Fruit fly (Drosophila melanogaster): ENCODE measurements around the gene CG8086.

CG8086 gene

DNA sequence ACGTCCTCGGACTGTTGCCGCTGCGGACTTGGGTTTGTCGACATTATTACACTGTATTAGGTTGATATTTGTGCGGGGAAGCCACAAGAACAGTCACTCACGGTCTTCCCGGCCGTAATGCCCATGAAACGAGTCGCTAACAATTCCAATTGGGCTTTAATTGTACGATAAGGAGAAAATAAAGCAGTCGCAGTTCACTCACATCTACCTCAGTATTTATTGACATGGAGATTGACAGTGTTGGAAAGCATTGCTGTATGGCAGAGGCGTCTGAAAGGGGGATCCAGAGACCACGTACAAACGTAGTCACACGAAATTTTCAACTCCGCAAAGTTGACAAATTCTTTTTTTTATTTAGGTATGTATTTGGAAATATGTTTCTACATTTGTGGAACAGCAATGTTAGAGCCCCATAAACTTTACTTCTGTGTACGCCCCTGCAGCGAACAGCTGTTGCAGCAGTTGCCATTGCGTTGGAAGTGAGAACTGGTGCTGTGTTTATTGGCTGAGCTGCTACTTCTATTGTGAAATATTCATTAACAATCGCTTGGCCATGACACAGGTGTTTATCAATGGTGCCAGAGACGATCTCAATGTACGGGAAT lies 44.5 kb downstream of the CG8086 start, which contains the start of the genes CG8372 and CG8360 (continued):
- TF ChIP-seq Mes4 (GFP tag; optimal IDR thresholded peaks at IDR 0.05) (peak; percentile 98), Bteb2 (GFP tag; optimal IDR thresholded peaks at IDR 0.05) (peak; percentile 99), Xbp1 (GFP tag; optimal IDR thresholded peaks at IDR 0.05) (peak; percentile 100), Gsc (GFP tag; IDR thresholded peaks at IDR 0.05) (peak; percentile 97), CG32772 (GFP tag; IDR thresholded peaks at IDR 0.05) (peak; percentile 99), dmrt99B (tag; optimal IDR thresholded peaks at IDR 0.05) (peak; percentile 98), sqz (GFP tag; optimal IDR thresholded peaks at IDR 0.05) (peak; percentile 96), mam (GFP tag; optimal IDR thresholded peaks at IDR 0.05) (peak; percentile 99), HLHmδ (GFP tag; optimal IDR thresholded peaks at IDR 0.05) (no peak), slbo (GFP tag; IDR thresholded peaks at IDR 0.05) (peak; percentile 99), HmgZ (tag; optimal IDR thresholded peaks at IDR 0.05) (peak; percentile 99), ftz-f1 (GFP tag; optimal IDR thresholded peaks at IDR 0.05) (peak; percentile 82), D19B (GFP tag; optimal IDR thresholded peaks at IDR 0.05) (peak; percentile 95), Atf6 (GFP tag; IDR thresholded peaks at IDR 0.05) (peak; percentile 99), CG1529 (GFP tag; optimal IDR thresholded peaks at IDR 0.05) (peak; percentile 98), CG1603 (tag; optimal IDR thresholded peaks at IDR 0.05) (peak; percentile 97), Dad (GFP tag; optimal IDR thresholded peaks at IDR 0.05) (peak; percentile 99), org-1 (GFP tag; optimal IDR thresholded peaks at IDR 0.05) (peak; percentile 98), CG2202 (tag; optimal IDR thresholded peaks at IDR 0.05) (peak; percentile 98), jing (GFP tag; optimal IDR thresholded peaks at IDR 0.05) (peak; percentile 99), prd (optimal IDR thresholded peaks at IDR 0.05) (no peak), prd (GFP tag; IDR thresholded peaks at IDR 0.05) (peak; percentile 100), nerfin-1 (tag; optimal IDR thresholded peaks at IDR 0.05) (peak; percentile 96), CG8359 (GFP tag; optimal IDR thresholded peaks at IDR 0.05; ENCODE audit: borderline replicate concordance) (peak; percentile 93), CG16815 (GFP tag; optimal IDR thresholded peaks at IDR 0.05) (peak; percentile 98), CG15011 (GFP tag; optimal IDR thresholded peaks at IDR 0.05) (peak; percentile 97), CG17361 (GFP tag; IDR thresholded peaks at IDR 0.05) (peak; percentile 97), ab (GFP tag; optimal IDR thresholded peaks at IDR 0.05) (peak; percentile 99), Rfx (GFP tag; IDR thresholded peaks at IDR 0.05) (peak; percentile 100), CG8478 (optimal IDR thresholded peaks at IDR 0.05) (no peak), insv (GFP tag; optimal IDR thresholded peaks at IDR 0.05) (peak; percentile 61 to 77), Pdp1 (GFP tag; optimal IDR thresholded peaks at IDR 0.05) (peak; percentile 98 to 99), CG4360 (GFP tag; IDR thresholded peaks at IDR 0.05) (peak; percentile 90), mld (GFP tag; IDR thresholded peaks at IDR 0.05; ENCODE audit: partially characterized antibody) (no peak), CG11696 (GFP tag; IDR thresholded peaks at IDR 0.05) (peak; percentile 96), CG8944 (GFP tag; optimal IDR thresholded peaks at IDR 0.05) (peak; percentile 99), CG3995 (GFP tag; optimal IDR thresholded peaks at IDR 0.05) (peak; percentile 93), Sin3A (optimal IDR thresholded peaks at IDR 0.05) (peak; percentile 65), gcm (GFP tag; optimal IDR thresholded peaks at IDR 0.05) (peak; percentile 98), Sox100B (GFP tag; optimal IDR thresholded peaks at IDR 0.05) (peak; percentile 96), sug (tag; optimal IDR thresholded peaks at IDR 0.05) (peak; percentile 97), run (tag; optimal IDR thresholded peaks at IDR 0.05) (peak; percentile 96), ttk (GFP tag; IDR thresholded peaks at IDR 0.05) (peak; percentile 99), CG18599 (GFP tag; optimal IDR thresholded peaks at IDR 0.05) (peak; percentile 99), CG12104 (GFP tag; optimal IDR thresholded peaks at IDR 0.05) (peak; percentile 97), CG6175 (GFP tag; IDR thresholded peaks at IDR 0.05) (peak; percentile 98), Mrtf (GFP tag; IDR thresholded peaks at IDR 0.05) (peak; percentile 99), ac (GFP tag; optimal IDR thresholded peaks at IDR 0.05) (peak; percentile 94), Side (GFP tag; optimal IDR thresholded peaks at IDR 0.05) (peak; percentile 99), Hr51 (GFP tag; optimal IDR thresholded peaks at IDR 0.05) (peak; percentile 99), CG31388 (GFP tag; optimal IDR thresholded peaks at IDR 0.05) (peak; percentile 97)

All from whole organism, embryonic.